Worm (Caenorhabditis elegans) whole organism, L2 larva: Measurements from ENCODE around the gene ser-7.

ENCODE experiments used
- C34F6.9 ChIP-seq: fragments of 150-350 bp; optimal IDR thresholded peaks from 2 replicates; lab custom pipeline; 2014; ENCODE audit warnings: missing biosample characterization, missing genetic modification characterization
- F13H6.1 ChIP-seq: sonication (generic microtip); optimal IDR thresholded peaks from 2 replicates; lab custom pipeline; 2016; ENCODE audit warnings: missing genetic modification characterization, missing compliant biosample characterization
- R02D3.7 ChIP-seq: fragments of 150-350 bp; optimal IDR thresholded peaks from 2 replicates; lab custom pipeline; 2014; ENCODE audit warnings: missing biosample characterization, missing genetic modification characterization
- Y55F3AM.14 ChIP-seq: fragments of 200-800 bp; sonication (Bioruptor generic); optimal IDR thresholded peaks from 2 replicates; lab custom pipeline; 2018; ENCODE audit warnings: mild to moderate bottlenecking, missing genetic modification characterization, missing compliant biosample characterization
- ZK546.5 ChIP-seq: sonication (generic microtip); optimal IDR thresholded peaks from 2 replicates; lab custom pipeline; 2017; ENCODE audit warnings: missing biosample characterization, missing genetic modification characterization
- alr-1 ChIP-seq: fragments of 150-350 bp; optimal IDR thresholded peaks from 2 replicates; lab custom pipeline; 2014; ENCODE audit warnings: missing biosample characterization, missing genetic modification characterization
- ama-1 ChIP-seq: fragments of 150-350 bp; optimal IDR thresholded peaks from 2 replicates; lab custom pipeline; 2018; ENCODE audit warnings: inconsistent platforms
- ceh-16 ChIP-seq: fragments of 150-350 bp; optimal IDR thresholded peaks from 2 replicates; lab custom pipeline; 2014; ENCODE audit warnings: missing biosample characterization, missing genetic modification characterization
- ceh-82 ChIP-seq: fragments of 150-350 bp; optimal IDR thresholded peaks from 2 replicates; lab custom pipeline; 2014; ENCODE audit warnings: missing biosample characterization, missing genetic modification characterization
- crh-2 ChIP-seq: sonication (generic microtip); optimal IDR thresholded peaks from 2 replicates; lab custom pipeline; 2017; ENCODE audit warnings: missing biosample characterization, missing genetic modification characterization
- egl-27 ChIP-seq: sonication (generic microtip); optimal IDR thresholded peaks from 3 replicates; lab custom pipeline; 2017; ENCODE audit warnings: missing biosample characterization, missing genetic modification reagents, missing genetic modification characterization
- elt-1 ChIP-seq: fragments of 150-350 bp; optimal IDR thresholded peaks from 2 replicates; lab custom pipeline; 2014; ENCODE audit warnings: missing biosample characterization, missing genetic modification characterization
- elt-3 ChIP-seq: sonication (generic microtip); optimal IDR thresholded peaks from 2 replicates; lab custom pipeline; 2017; ENCODE audit warnings: missing biosample characterization, missing genetic modification characterization
- fos-1 ChIP-seq: fragments of 150-350 bp; optimal IDR thresholded peaks from 2 replicates; lab custom pipeline; 2014; ENCODE audit warnings: missing biosample characterization, missing genetic modification characterization
- lin-11 ChIP-seq: fragments of 150-350 bp; sonication (generic microtip); optimal IDR thresholded peaks from 2 replicates; lab custom pipeline; 2014; ENCODE audit warnings: missing biosample characterization, missing genetic modification characterization, inconsistent platforms, mixed read lengths
- lin-13 ChIP-seq: fragments of 150-350 bp; optimal IDR thresholded peaks from 2 replicates; lab custom pipeline; 2014; ENCODE audit warnings: missing biosample characterization, missing genetic modification reagents, missing genetic modification characterization
- lin-39 ChIP-seq: fragments of 150-350 bp; optimal IDR thresholded peaks from 2 replicates; lab custom pipeline; 2014; ENCODE audit warnings: missing biosample characterization, missing genetic modification reagents, missing genetic modification characterization
- lsy-2 ChIP-seq, 2 experiments: fragments of 150-350 bp in 1 of 2; sonication (generic microtip) in 1 of 2; optimal IDR thresholded peaks; 2 replicates each; lab custom pipeline; 2014 to 2017; ENCODE audit warnings: missing biosample characterization in 2 of 2, missing genetic modification characterization in 2 of 2
- mab-5 ChIP-seq: fragments of 150-350 bp; optimal IDR thresholded peaks from 2 replicates; lab custom pipeline; 2014; ENCODE audit warnings: missing biosample characterization, missing genetic modification characterization
- mbf-1 ChIP-seq: sonication (generic microtip); optimal IDR thresholded peaks from 2 replicates; lab custom pipeline; 2017; ENCODE audit warnings: missing biosample characterization, missing genetic modification characterization
- nhr-11 ChIP-seq: fragments of 150-350 bp; optimal IDR thresholded peaks from 2 replicates; lab custom pipeline; 2014; ENCODE audit warnings: missing biosample characterization, missing genetic modification characterization
- nhr-12 ChIP-seq: fragments of 150-350 bp; optimal IDR thresholded peaks from 2 replicates; lab custom pipeline; 2014; ENCODE audit warnings: missing biosample characterization, missing genetic modification characterization
- nhr-21 ChIP-seq: fragments of 150-350 bp; optimal IDR thresholded peaks from 2 replicates; lab custom pipeline; 2014; ENCODE audit warnings: missing biosample characterization, missing genetic modification characterization
- nhr-23 ChIP-seq: fragments of 150-350 bp; optimal IDR thresholded peaks from 2 replicates; lab custom pipeline; 2014; ENCODE audit warnings: missing biosample characterization, missing genetic modification reagents, missing genetic modification characterization
- nhr-25 ChIP-seq: fragments of 150-350 bp; sonication (generic microtip); optimal IDR thresholded peaks from 3 replicates; lab custom pipeline; 2014; ENCODE audit warnings: missing biosample characterization, missing genetic modification characterization
- nhr-6 ChIP-seq: fragments of 150-350 bp; optimal IDR thresholded peaks from 2 replicates; lab custom pipeline; 2014; ENCODE audit warnings: missing biosample characterization, missing genetic modification characterization
- peb-1 ChIP-seq: fragments of 150-350 bp; optimal IDR thresholded peaks from 2 replicates; lab custom pipeline; 2014; ENCODE audit warnings: missing biosample characterization, missing genetic modification characterization
- sem-4 ChIP-seq: fragments of 150-350 bp; optimal IDR thresholded peaks from 2 replicates; lab custom pipeline; 2014; ENCODE audit warnings: missing biosample characterization, missing genetic modification reagents, missing genetic modification characterization
- skn-1 ChIP-seq: sonication (generic microtip); optimal IDR thresholded peaks from 2 replicates; lab custom pipeline; 2017; ENCODE audit warnings: missing biosample characterization, missing genetic modification characterization
- sma-9 ChIP-seq, 2 experiments: fragments of 150-350 bp in 1 of 2; sonication (generic microtip) in 1 of 2; optimal IDR thresholded peaks; 2 replicates each; lab custom pipeline; 2014 to 2016; ENCODE audit warnings: missing genetic modification characterization in 2 of 2, mild to moderate bottlenecking in 1 of 2, missing biosample characterization in 1 of 2, missing compliant biosample characterization in 1 of 2, missing genetic modification reagents in 1 of 2, moderate library complexity in 1 of 2
- snpc-4 ChIP-seq: fragments of 150-350 bp; optimal IDR thresholded peaks from 2 replicates; lab custom pipeline; 2014; ENCODE audit warnings: missing biosample characterization, missing genetic modification characterization
- ztf-1 ChIP-seq: fragments of 200-800 bp; sonication (Bioruptor generic); conservative IDR thresholded peaks from 2 replicates; pipeline ENCODE4 v1.3.6; 2022; ENCODE audit warnings: missing genetic modification characterization, missing compliant biosample characterization
- ztf-11 ChIP-seq: sonication (generic microtip); optimal IDR thresholded peaks from 2 replicates; lab custom pipeline; 2017; ENCODE audit warnings: missing biosample characterization, missing genetic modification characterization
- ztf-4 ChIP-seq: fragments of 150-350 bp; optimal IDR thresholded peaks from 2 replicates; lab custom pipeline; 2014; ENCODE audit warnings: missing biosample characterization, missing genetic modification characterization

ser-7 gene

DNA sequence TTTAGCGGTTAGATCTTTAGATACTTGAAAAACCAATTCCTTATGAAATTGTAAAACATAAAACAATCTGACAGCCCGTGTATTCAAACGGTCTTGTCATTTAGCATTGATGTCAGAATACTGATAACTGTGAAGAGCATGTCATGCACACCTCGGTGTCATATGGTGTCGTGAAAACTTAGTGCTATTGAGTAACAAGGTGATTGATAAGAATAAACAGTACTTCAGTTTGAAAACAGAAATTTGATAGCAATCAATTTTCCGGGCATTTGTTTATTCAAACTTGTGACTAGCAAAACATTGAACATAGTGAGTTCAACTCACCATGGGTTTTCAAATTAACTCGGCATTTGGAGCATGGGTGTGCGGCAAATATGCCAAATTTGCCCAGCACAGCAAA is 21.9 kb downstream of the ser-7 start:
- TF ChIP-seq alr-1 (tag; lab: Kevin White, UChicago): no peak
- no peak for TF ChIP-seq peb-1 (tag; lab: Kevin White, UChicago)
- TF ChIP-seq ceh-16 (tag; lab: Kevin White, UChicago): no peak
- TF ChIP-seq F13H6.1 (tag; lab: Kevin White, UChicago): peak; percentile 14
- no peak for TF ChIP-seq lsy-2 (tag; optimal IDR thresholded peaks at IDR 0.05; lab: Kevin White, UChicago)
- TF ChIP-seq crh-2 (tag; lab: Kevin White, UChicago): peak; percentile 52
- no peak for TF ChIP-seq ama-1
- TF ChIP-seq sem-4 (tag; lab: Kevin White, UChicago): no peak
- TF ChIP-seq nhr-6: no peak
- TF ChIP-seq skn-1 (tag; lab: Kevin White, UChicago): no peak
- no peak for TF ChIP-seq ztf-4 (tag; lab: Kevin White, UChicago)
- TF ChIP-seq snpc-4: no peak
- TF ChIP-seq R02D3.7 (tag; lab: Kevin White, UChicago): no peak
- peak; percentile 54 for TF ChIP-seq sma-9 (GFP tag; optimal IDR thresholded peaks at IDR 0.05; lab: Kevin White, UChicago)
- no peak for TF ChIP-seq sma-9 (tag; optimal IDR thresholded peaks at IDR 0.05; lab: Kevin White, UChicago)
- TF ChIP-seq ceh-82 (tag; lab: Kevin White, UChicago): no peak
- TF ChIP-seq fos-1: peak; percentile 86

DNA sequence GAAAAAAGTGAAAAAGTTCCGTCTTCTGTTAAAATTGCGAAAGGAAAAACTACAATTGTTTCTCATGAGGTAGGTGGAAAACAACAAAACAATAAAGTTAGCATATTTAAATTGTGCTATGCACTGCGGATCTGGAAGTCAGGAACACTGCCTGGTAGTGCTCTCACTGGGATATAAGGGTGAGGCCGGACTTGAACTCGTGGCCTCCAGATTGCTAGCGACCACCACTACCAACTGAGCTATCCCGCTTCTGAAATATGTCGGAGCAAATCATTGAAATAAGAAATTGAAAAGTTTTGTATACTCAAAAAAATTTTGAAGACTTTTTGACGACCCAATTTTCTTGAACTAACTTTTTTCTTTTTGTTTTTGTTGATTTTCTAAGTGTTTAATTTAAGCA is 23.2 kb downstream of the ser-7 start:
- TF ChIP-seq peb-1 (tag; lab: Kevin White, UChicago): no peak
- no peak for TF ChIP-seq elt-1 (tag; lab: Kevin White, UChicago)
- TF ChIP-seq skn-1 (tag; lab: Kevin White, UChicago): no peak
- TF ChIP-seq ztf-1 (GFP tag; lab: Robert Waterston, UW): no peak
- no peak for TF ChIP-seq nhr-23 (tag; lab: Kevin White, UChicago)
- no peak for TF ChIP-seq ceh-16 (tag; lab: Kevin White, UChicago)
- TF ChIP-seq egl-27 (tag; lab: Kevin White, UChicago): no peak
- TF ChIP-seq F13H6.1 (tag; lab: Kevin White, UChicago): no peak
- no peak for TF ChIP-seq lin-11 (tag; lab: Kevin White, UChicago)
- no peak for TF ChIP-seq lin-39
- TF ChIP-seq elt-3: no peak
- TF ChIP-seq sma-9 (GFP tag; optimal IDR thresholded peaks at IDR 0.05; lab: Kevin White, UChicago): no peak
- TF ChIP-seq sma-9 (tag; optimal IDR thresholded peaks at IDR 0.05; lab: Kevin White, UChicago): no peak
- no peak for TF ChIP-seq fos-1
- no peak for TF ChIP-seq ztf-4 (tag; lab: Kevin White, UChicago)
- TF ChIP-seq mbf-1 (tag; lab: Kevin White, UChicago): no peak
- no peak for TF ChIP-seq snpc-4
- no peak for TF ChIP-seq nhr-21
- no peak for TF ChIP-seq nhr-12

DNA sequence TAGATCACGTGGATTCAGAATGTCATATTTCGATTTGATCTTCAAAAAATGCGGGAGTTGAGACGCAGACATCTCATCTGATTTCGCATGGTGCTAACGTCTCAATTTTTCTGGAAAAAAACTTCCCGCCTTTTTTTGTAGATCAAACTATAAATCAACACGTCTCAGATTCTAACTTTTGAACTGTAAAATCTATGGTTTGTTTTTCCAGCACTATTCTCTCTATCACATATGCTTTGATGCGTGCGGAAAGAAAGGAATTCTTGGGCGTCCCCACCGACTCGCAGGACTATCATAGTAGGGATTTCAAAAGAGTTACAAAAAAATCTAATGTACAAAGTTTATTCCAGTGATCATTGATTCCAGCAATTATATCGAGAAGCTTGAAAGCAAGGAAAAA is 24.3 kb downstream of the ser-7 start:
- TF ChIP-seq ztf-1 (GFP tag; lab: Robert Waterston, UW) (no peak), ZK546.5 (no peak), lin-11 (tag; lab: Kevin White, UChicago) (no peak), elt-1 (tag; lab: Kevin White, UChicago) (no peak), mab-5 (tag; lab: Kevin White, UChicago) (no peak), nhr-23 (tag; lab: Kevin White, UChicago) (no peak)

DNA sequence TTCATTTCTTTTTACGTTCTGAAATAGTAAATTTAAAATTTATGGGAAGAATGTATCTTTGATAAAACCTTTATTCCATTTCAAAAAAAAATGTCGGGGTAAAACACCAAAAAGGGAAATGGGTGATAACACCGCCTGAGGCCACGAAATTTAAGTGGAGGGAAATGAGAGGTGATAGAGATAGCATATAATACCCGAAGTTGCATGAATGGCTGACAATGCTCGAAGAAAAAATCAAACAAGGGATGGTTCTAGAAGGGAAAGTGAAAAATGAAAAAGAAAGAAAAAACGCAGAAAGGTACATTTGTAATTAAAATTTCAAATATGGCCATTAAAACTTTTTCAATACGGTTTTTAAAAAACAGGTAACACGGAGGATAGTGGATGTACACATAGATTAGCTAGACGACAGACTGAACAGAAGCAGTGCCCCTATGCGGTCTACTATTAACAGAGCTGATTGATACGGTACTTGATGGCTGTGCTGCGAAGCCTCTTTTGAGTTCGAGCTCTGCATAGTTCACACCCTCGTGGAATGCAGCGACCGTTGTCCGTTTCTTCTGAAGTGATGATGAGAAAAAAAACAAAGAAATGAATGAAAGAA is 24.9 kb downstream of the ser-7 start:
- peak; percentile 33 for TF ChIP-seq Y55F3AM.14 (GFP tag; lab: Kevin White, UChicago)
- TF ChIP-seq lsy-2 (tag; optimal IDR thresholded peaks at IDR 0.05; lab: Kevin White, UChicago): no peak
- peak; percentile 9 for TF ChIP-seq fos-1

DNA sequence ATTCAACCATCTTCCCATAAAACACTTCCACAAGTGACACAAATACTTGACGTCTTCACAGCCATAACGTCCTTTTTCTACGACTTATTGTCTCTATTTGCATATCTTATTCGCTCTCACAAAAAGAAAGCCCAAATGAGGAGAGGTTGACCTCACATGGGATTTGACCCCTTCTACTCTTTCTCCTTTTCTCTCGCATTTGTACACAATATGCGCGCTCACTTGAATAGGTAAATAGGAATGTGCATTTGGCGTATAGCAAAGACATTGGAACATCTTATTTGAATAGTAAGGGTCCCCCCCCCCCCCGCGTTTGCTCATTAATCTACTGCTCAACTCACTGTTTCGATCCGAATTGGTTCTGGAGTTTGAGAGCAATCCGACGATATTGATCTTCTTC is 27.3 kb downstream of the ser-7 start:
- no peak for TF ChIP-seq fos-1
- no peak for TF ChIP-seq ceh-16 (tag; lab: Kevin White, UChicago)
- TF ChIP-seq ztf-4 (tag; lab: Kevin White, UChicago): no peak

DNA sequence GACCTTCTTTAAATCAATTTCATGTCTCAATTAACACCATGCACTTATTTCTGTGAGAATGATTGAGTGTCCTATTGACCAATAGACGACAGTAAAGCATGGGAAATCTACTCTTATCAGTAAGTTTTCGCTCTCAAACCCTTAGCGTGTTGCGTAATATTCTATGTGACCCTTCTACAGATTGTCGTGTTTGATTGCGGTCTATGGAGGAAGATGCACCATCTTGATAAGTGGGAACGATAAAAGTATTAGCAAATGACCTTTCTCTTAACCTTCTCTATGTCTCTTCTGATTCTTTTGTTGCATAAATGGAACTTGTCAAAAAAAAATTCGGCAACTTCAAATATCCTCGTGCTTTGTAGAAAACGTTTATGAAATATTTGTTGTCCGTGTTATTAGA is 30.5 kb downstream of the ser-7 start:
- TF ChIP-seq crh-2 (tag; lab: Kevin White, UChicago) (no peak), alr-1 (tag; lab: Kevin White, UChicago) (no peak), elt-1 (tag; lab: Kevin White, UChicago) (peak; percentile 88), ztf-11 (tag; lab: Kevin White, UChicago) (no peak), lin-39 (no peak), nhr-11 (no peak), skn-1 (tag; lab: Kevin White, UChicago) (no peak), lin-13 (GFP tag; lab: Kevin White, UChicago) (no peak), Y55F3AM.14 (GFP tag; lab: Kevin White, UChicago) (no peak), egl-27 (tag; lab: Kevin White, UChicago) (no peak), sma-9 (GFP tag; optimal IDR thresholded peaks at IDR 0.05; lab: Kevin White, UChicago) (peak; percentile 72), sma-9 (tag; optimal IDR thresholded peaks at IDR 0.05; lab: Kevin White, UChicago) (no peak), sem-4 (tag; lab: Kevin White, UChicago) (no peak), ceh-82 (tag; lab: Kevin White, UChicago) (no peak), fos-1 (peak; percentile 31), ceh-16 (tag; lab: Kevin White, UChicago) (peak; percentile 94), R02D3.7 (tag; lab: Kevin White, UChicago) (no peak), peb-1 (tag; lab: Kevin White, UChicago) (no peak), C34F6.9 (tag; lab: Kevin White, UChicago) (no peak), nhr-25 (tag; lab: Kevin White, UChicago) (peak; percentile 68)
